Worm (Caenorhabditis elegans) whole organism, late embryonic: ENCODE measurements around the gene Y37E11AM.4.

Source experiments
- ama-1 ChIP-seq: fragments of 150-350 bp; optimal IDR thresholded peaks from 2 replicates; lab custom pipeline; 2014
- hlh-6 ChIP-seq: sonication (generic microtip); optimal IDR thresholded peaks from 2 replicates; lab custom pipeline; 2016; ENCODE audit warnings: missing genotype, missing genetic modification characterization, missing compliant biosample characterization
- pqm-1 ChIP-seq: sonication (generic microtip); optimal IDR thresholded peaks from 2 replicates; lab custom pipeline; 2016; ENCODE audit warnings: missing genetic modification characterization, missing compliant biosample characterization

DNA sequence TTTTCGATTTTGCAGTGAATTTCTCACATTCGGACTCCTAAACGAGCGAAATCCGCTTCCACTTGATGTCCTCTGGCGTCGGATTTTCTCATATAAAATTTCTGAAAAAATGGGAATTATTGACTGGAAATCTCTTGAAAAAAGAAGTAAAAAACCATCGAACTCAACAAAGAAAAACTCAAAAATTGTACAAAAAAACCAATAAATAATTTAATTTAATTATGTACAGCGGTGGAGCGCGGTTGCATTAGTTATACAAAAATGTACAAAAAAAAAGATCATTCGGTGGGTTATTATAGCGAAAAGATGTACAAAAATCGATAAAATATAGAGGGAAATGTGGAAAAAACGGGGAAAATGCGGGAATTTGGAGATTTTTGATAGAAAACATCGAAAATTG, at the start of gene Y37E11AM.4:
- TF ChIP-seq hlh-6 (tag; lab: Kevin White, UChicago), result no peak
- no peak for TF ChIP-seq ama-1 (lab: Kevin White, UChicago)
- TF ChIP-seq pqm-1 (tag; lab: Kevin White, UChicago), result no peak
